Worm (Caenorhabditis elegans): ENCODE data around the gene fbxb-90.

DNA sequence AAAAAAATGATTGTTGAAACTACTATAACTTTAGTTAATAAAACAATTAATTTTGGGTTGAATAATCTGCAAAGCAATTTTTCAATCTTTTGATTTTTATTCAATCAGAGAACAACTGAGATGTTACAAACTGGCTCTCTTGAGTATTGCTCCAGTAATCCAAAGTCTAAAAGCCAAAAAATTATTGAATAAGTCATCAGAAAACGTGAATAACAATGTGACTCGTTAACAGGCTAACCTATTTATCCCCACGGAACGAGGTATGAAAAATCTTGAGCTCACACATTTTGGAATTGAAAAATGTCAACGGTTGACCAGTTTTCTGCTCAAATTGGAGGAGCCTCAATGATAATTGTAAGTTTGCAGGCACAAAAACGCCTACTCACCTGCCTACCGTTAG is 8.9 kb upstream of the fbxb-90 start, which contains the start of gene srx-111:
- TF ChIP-seq tab-1 (GFP tag; IDR thresholded peaks at IDR 0.05): no peak
- no peak for TF ChIP-seq ztf-29 (GFP tag; IDR thresholded peaks at IDR 0.05)
- TF ChIP-seq flt-1 (GFP tag; IDR thresholded peaks at IDR 0.05): no peak
- no peak for TF ChIP-seq T22C8.4 (GFP tag; IDR thresholded peaks at IDR 0.05)
- no peak for TF ChIP-seq cog-1 (tag; optimal IDR thresholded peaks at IDR 0.05)
- TF ChIP-seq ztf-23 (GFP tag; IDR thresholded peaks at IDR 0.05): no peak
- TF ChIP-seq med-1 (GFP tag; optimal IDR thresholded peaks at IDR 0.05; ENCODE audit: insufficient read depth): no peak
